Worm (Caenorhabditis elegans) whole organism, L1 larva: ENCODE results near the gene C06B8.3.

ENCODE experiments used
- C34B4.2 ChIP-seq: sonication (generic microtip); optimal IDR thresholded peaks from 2 replicates; lab custom pipeline; 2017; ENCODE audit warnings: mild to moderate bottlenecking, missing genetic modification characterization, missing compliant biosample characterization
- F16B12.6 ChIP-seq: fragments of 150-350 bp; optimal IDR thresholded peaks from 2 replicates; lab custom pipeline; 2014; ENCODE audit warnings: missing biosample characterization, missing genetic modification characterization
- Y116A8C.19 ChIP-seq: sonication (generic microtip); optimal IDR thresholded peaks from 2 replicates; lab custom pipeline; 2016; ENCODE audit warnings: missing compliant biosample characterization, missing genetic modification characterization, borderline replicate concordance
- aha-1 ChIP-seq: fragments of 150-350 bp; optimal IDR thresholded peaks from 2 replicates; lab custom pipeline; 2014; ENCODE audit warnings: missing biosample characterization, missing genetic modification characterization
- ama-1 ChIP-seq: fragments of 150-350 bp; optimal IDR thresholded peaks from 2 replicates; lab custom pipeline; 2014
- blmp-1 ChIP-seq: fragments of 150-350 bp; optimal IDR thresholded peaks from 2 replicates; lab custom pipeline; 2014; ENCODE audit warnings: missing biosample characterization, missing genetic modification characterization
- ceh-88 ChIP-seq: fragments of 200-800 bp; sonication (Bioruptor generic); IDR thresholded peaks from 2 replicates; pipeline ENCODE4 v1.3.6; 2022; ENCODE audit warnings: missing genetic modification characterization, missing compliant biosample characterization
- ces-1 ChIP-seq: fragments of 150-350 bp; optimal IDR thresholded peaks from 2 replicates; lab custom pipeline; 2014; ENCODE audit warnings: missing biosample characterization, missing genetic modification reagents, missing genetic modification characterization
- dpl-1 ChIP-seq, 3 experiments: fragments of 150-350 bp in 2 of 3; sonication (generic microtip) in 1 of 3; optimal IDR thresholded peaks; 2 replicates each; lab custom pipeline; 2014 to 2017; ENCODE audit warnings: missing biosample characterization in 3 of 3, missing genetic modification characterization in 3 of 3, missing genetic modification reagents in 3 of 3
- dsc-1 ChIP-seq: sonication (generic microtip); optimal IDR thresholded peaks from 2 replicates; lab custom pipeline; 2016; ENCODE audit warnings: mild to moderate bottlenecking, missing genetic modification characterization, missing compliant biosample characterization
- efl-3 ChIP-seq: fragments of 200-800 bp; sonication (Bioruptor generic); optimal IDR thresholded peaks from 2 replicates; lab custom pipeline; 2018; ENCODE audit warnings: mild to moderate bottlenecking, missing genetic modification characterization, missing compliant biosample characterization
- elt-3 ChIP-seq, 6 experiments: fragments of 150-350 bp in 1 of 6; sonication (generic microtip); optimal IDR thresholded peaks; 2 replicates each; lab custom pipeline; 2017 to 2018; ENCODE audit warnings: missing biosample characterization in 6 of 6, missing genetic modification characterization in 6 of 6, inconsistent platforms in 1 of 6
- fkh-4 ChIP-seq: sonication (generic microtip); optimal IDR thresholded peaks from 2 replicates; lab custom pipeline; 2016; ENCODE audit warnings: missing compliant biosample characterization, missing genetic modification characterization, borderline replicate concordance
- fos-1 ChIP-seq: fragments of 150-350 bp; optimal IDR thresholded peaks from 2 replicates; lab custom pipeline; 2014; ENCODE audit warnings: missing biosample characterization, missing genetic modification characterization
- grh-1 ChIP-seq: fragments of 200-800 bp; sonication (Bioruptor generic); IDR thresholded peaks from 2 replicates; pipeline ENCODE4 v1.3.6; 2022; ENCODE audit warnings: missing genetic modification reagents, missing genetic modification characterization, missing compliant biosample characterization
- hlh-17 ChIP-seq: fragments of 200-800 bp; sonication (Bioruptor generic); optimal IDR thresholded peaks from 2 replicates; lab custom pipeline; 2018; ENCODE audit warnings: missing genetic modification characterization, mild to moderate bottlenecking, missing compliant biosample characterization, moderate library complexity, borderline replicate concordance
- hpl-2 ChIP-seq: fragments of 150-350 bp; optimal IDR thresholded peaks from 2 replicates; lab custom pipeline; 2014; ENCODE audit warnings: missing biosample characterization, missing genetic modification reagents, missing genetic modification characterization
- jun-1 ChIP-seq: fragments of 150-350 bp; optimal IDR thresholded peaks from 2 replicates; lab custom pipeline; 2014; ENCODE audit warnings: missing biosample characterization, missing genetic modification reagents, missing genetic modification characterization
- lin-14 ChIP-seq: fragments of 200-800 bp; sonication (Bioruptor generic); optimal IDR thresholded peaks from 2 replicates; lab custom pipeline; 2018; ENCODE audit warnings: mild to moderate bottlenecking, missing genetic modification characterization, moderate library complexity, missing compliant biosample characterization
- lin-15B ChIP-seq: fragments of 150-350 bp; sonication (generic microtip); optimal IDR thresholded peaks from 3 replicates; lab custom pipeline; 2014; ENCODE audit warnings: missing biosample characterization, missing genetic modification characterization
- lsy-2 ChIP-seq, 2 experiments: fragments of 150-350 bp; optimal IDR thresholded peaks; 2 replicates each; lab custom pipeline; 2014; ENCODE audit warnings: missing biosample characterization in 2 of 2, missing genetic modification characterization in 2 of 2
- mdl-1 ChIP-seq, 2 experiments: fragments of 150-350 bp; optimal IDR thresholded peaks; 2 replicates each; lab custom pipeline; 2014 to 2017; ENCODE audit warnings: missing biosample characterization in 2 of 2, missing genetic modification characterization in 2 of 2, inconsistent platforms in 1 of 2
- mef-2 ChIP-seq: fragments of 150-350 bp; optimal IDR thresholded peaks from 2 replicates; lab custom pipeline; 2014; ENCODE audit warnings: missing biosample characterization, missing genetic modification characterization
- nhr-11 ChIP-seq: fragments of 150-350 bp; optimal IDR thresholded peaks from 2 replicates; lab custom pipeline; 2014; ENCODE audit warnings: missing biosample characterization, missing genetic modification characterization
- nhr-12 ChIP-seq: sonication (generic microtip); optimal IDR thresholded peaks from 2 replicates; lab custom pipeline; 2017; ENCODE audit warnings: missing biosample characterization, missing genetic modification characterization
- nhr-19 ChIP-seq: fragments of 200-800 bp; sonication (Bioruptor generic); conservative IDR thresholded peaks from 2 replicates; pipeline ENCODE4 v1.3.6; 2022; ENCODE audit warnings: missing genetic modification characterization, missing compliant biosample characterization
- nhr-28 ChIP-seq: fragments of 150-350 bp; optimal IDR thresholded peaks from 2 replicates; lab custom pipeline; 2014; ENCODE audit warnings: missing biosample characterization, missing genetic modification characterization
- nhr-71 ChIP-seq: sonication (generic microtip); optimal IDR thresholded peaks from 2 replicates; lab custom pipeline; 2016; ENCODE audit warnings: mild to moderate bottlenecking, missing genetic modification characterization, moderate library complexity, missing compliant biosample characterization
- nhr-84 ChIP-seq: sonication (generic microtip); optimal IDR thresholded peaks from 2 replicates; lab custom pipeline; 2017; ENCODE audit warnings: missing biosample characterization, missing genetic modification characterization
- nhr-85 ChIP-seq: sonication (generic microtip); peaks from one replicate; lab custom pipeline; 2016; ENCODE audit warnings: missing genetic modification characterization, inconsistent platforms, missing compliant biosample characterization
- pag-3 ChIP-seq: sonication (generic microtip); optimal IDR thresholded peaks from 2 replicates; lab custom pipeline; 2017; ENCODE audit warnings: missing genetic modification characterization, mild to moderate bottlenecking, missing compliant biosample characterization, antibody characterized with exemption, borderline replicate concordance; ENCODE audit not compliant: insufficient read depth
- rnt-1 ChIP-seq: sonication (generic microtip); optimal IDR thresholded peaks from 2 replicates; lab custom pipeline; 2016; ENCODE audit warnings: mild to moderate bottlenecking, missing genetic modification characterization, moderate library complexity, missing compliant biosample characterization
- skn-1 ChIP-seq: fragments of 150-350 bp; optimal IDR thresholded peaks from 2 replicates; lab custom pipeline; 2014; ENCODE audit warnings: missing biosample characterization, missing genetic modification characterization
- snpc-4 ChIP-seq: fragments of 150-350 bp; optimal IDR thresholded peaks from 2 replicates; lab custom pipeline; 2014; ENCODE audit warnings: missing biosample characterization, missing genetic modification characterization
- tlp-1 ChIP-seq: fragments of 150-350 bp; optimal IDR thresholded peaks from 2 replicates; lab custom pipeline; 2014; ENCODE audit warnings: missing biosample characterization, missing genetic modification characterization
- zip-4 ChIP-seq: fragments of 200-800 bp; sonication (Bioruptor generic); optimal IDR thresholded peaks from 2 replicates; lab custom pipeline; 2018; ENCODE audit warnings: mild to moderate bottlenecking, missing genetic modification characterization, moderate library complexity, missing compliant biosample characterization

Gene C06B8.3

ce11 chrV:15520398-15520797, 36.0 kb upstream of the C06B8.3 start:
- TF ChIP-seq nhr-11 (tag; lab: Kevin White, UChicago), result no peak
- TF ChIP-seq C34B4.2 (tag; lab: Kevin White, UChicago), result no peak
- no peak for TF ChIP-seq fos-1 (tag; lab: Kevin White, UChicago)
- TF ChIP-seq lin-14 (GFP tag; lab: Kevin White, UChicago), result peak; percentile 43
- TF ChIP-seq F16B12.6 (tag; lab: Kevin White, UChicago), result no peak
- TF ChIP-seq mef-2 (tag; lab: Kevin White, UChicago), result no peak

ce11 chrV:15519845-15520244, 35.4 kb upstream of the C06B8.3 start:
- no peak for TF ChIP-seq nhr-71
- TF ChIP-seq fkh-4 (tag; lab: Kevin White, UChicago), result no peak
- TF ChIP-seq skn-1 (tag; lab: Kevin White, UChicago), result no peak
- TF ChIP-seq nhr-12 (tag; lab: Kevin White, UChicago), result no peak
- TF ChIP-seq ces-1 (GFP tag; lab: Kevin White, UChicago), result no peak
- TF ChIP-seq lin-15B, result no peak
- TF ChIP-seq nhr-28 (tag; lab: Kevin White, UChicago), result no peak
- TF ChIP-seq ama-1, result no peak
- no peak for TF ChIP-seq hlh-17 (GFP tag; lab: Kevin White, UChicago)
- TF ChIP-seq efl-3 (GFP tag; lab: Kevin White, UChicago), result no peak
- TF ChIP-seq nhr-84 (tag; lab: Kevin White, UChicago), result no peak
- TF ChIP-seq elt-3 (tag; optimal IDR thresholded peaks at IDR 0.05; lab: Kevin White, UChicago), result no peak

- TF ChIP-seq mdl-1 (tag; optimal IDR thresholded peaks at IDR 0.05; lab: Kevin White, UChicago), result no peak
- TF ChIP-seq Y116A8C.19 (tag; lab: Kevin White, UChicago), result no peak
- no peak for TF ChIP-seq hlh-17 (GFP tag; lab: Kevin White, UChicago)
- TF ChIP-seq aha-1 (tag; lab: Kevin White, UChicago), result no peak
- no peak for TF ChIP-seq rnt-1
- TF ChIP-seq ama-1, result no peak
- TF ChIP-seq dpl-1 (GFP tag; optimal IDR thresholded peaks at IDR 0.05; lab: Kevin White, UChicago), result no peak
- TF ChIP-seq tlp-1 (tag; lab: Kevin White, UChicago), result no peak
- TF ChIP-seq nhr-85 (tag; lab: Kevin White, UChicago), result peak; percentile 35
- TF ChIP-seq lin-14 (GFP tag; lab: Kevin White, UChicago), result peak; percentile 24
- TF ChIP-seq lsy-2 (tag; optimal IDR thresholded peaks at IDR 0.05; lab: Kevin White, UChicago), result no peak
- TF ChIP-seq F16B12.6 (tag; lab: Kevin White, UChicago), result no peak
- TF ChIP-seq blmp-1, result peak; percentile 69
Measured at ce11 chrV:15517413-15517812, 33.0 kb upstream of the C06B8.3 start, which contains the start of gene F21A3.3. TSS of gene F21A3.3 (plus strand) at chrV:15517713.

- TF ChIP-seq Y116A8C.19 (tag; lab: Kevin White, UChicago), result no peak
- no peak for TF ChIP-seq grh-1 (GFP tag; lab: Robert Waterston, UW)
- TF ChIP-seq pag-3 (tag; lab: Kevin White, UChicago), result no peak
- TF ChIP-seq zip-4 (GFP tag; lab: Kevin White, UChicago), result no peak
- no peak for TF ChIP-seq jun-1 (tag; lab: Kevin White, UChicago)
- no peak for TF ChIP-seq snpc-4 (tag; lab: Kevin White, UChicago)
- no peak for TF ChIP-seq ama-1
- no peak for TF ChIP-seq hpl-2 (GFP tag; lab: Kevin White, UChicago)
- TF ChIP-seq ceh-88 (GFP tag; lab: Robert Waterston, UW), result no peak
- TF ChIP-seq dsc-1, result no peak
- no peak for TF ChIP-seq nhr-19 (GFP tag; lab: Robert Waterston, UW)
- TF ChIP-seq efl-3 (GFP tag; lab: Kevin White, UChicago), result no peak
- TF ChIP-seq F16B12.6 (tag; lab: Kevin White, UChicago), result no peak
- no peak for TF ChIP-seq C34B4.2 (tag; lab: Kevin White, UChicago)
- no peak for TF ChIP-seq lin-14 (GFP tag; lab: Kevin White, UChicago)
Measured at ce11 chrV:15516476-15516875, 32.0 kb upstream of the C06B8.3 start.
